Worm (Caenorhabditis elegans): Measurements from ENCODE around the gene eef-1B.2.
"Not testable (repeated sequence)": the region's sequence is repeated elsewhere in the genome, so short reads cannot be mapped to it uniquely, and the experiment has no call there.

DNA sequence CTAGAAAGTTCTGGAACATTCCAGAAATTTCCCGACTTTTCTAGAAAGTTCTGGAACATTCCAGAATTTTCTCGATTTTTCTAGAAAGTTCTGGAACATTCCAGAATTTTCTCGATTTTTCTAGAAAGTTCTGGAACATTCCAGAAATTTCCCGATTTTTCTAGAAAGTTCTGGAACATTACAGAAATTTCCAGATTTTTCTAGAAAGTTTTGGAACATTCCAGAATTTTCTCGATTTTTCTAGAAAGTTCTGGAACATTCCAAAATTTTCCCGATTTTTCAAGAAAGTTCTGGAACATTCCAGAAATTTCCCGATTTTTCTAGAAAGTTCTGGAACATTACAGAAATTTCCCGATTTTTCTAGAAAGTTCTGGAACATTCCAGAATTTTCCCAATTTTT is 22.0 kb downstream of the eef-1B.2 start:
- TF ChIP-seq rnt-1 (tag; optimal IDR thresholded peaks at IDR 0.05); lin-15B (tag; optimal IDR thresholded peaks at IDR 0.05); jun-1 (tag; optimal IDR thresholded peaks at IDR 0.05); zag-1 (tag; optimal IDR thresholded peaks at IDR 0.05); nhr-11 (tag; optimal IDR thresholded peaks at IDR 0.05); C16A3.4 (tag; optimal IDR thresholded peaks at IDR 0.05); snpc-4 (tag; optimal IDR thresholded peaks at IDR 0.05); fkh-4 (tag; optimal IDR thresholded peaks at IDR 0.05; ENCODE audit: borderline replicate concordance); fkh-10 (GFP tag; optimal IDR thresholded peaks at IDR 0.05); nhr-237 (tag; optimal IDR thresholded peaks at IDR 0.05); ceh-82 (tag; optimal IDR thresholded peaks at IDR 0.05); ceh-8 (GFP tag; optimal IDR thresholded peaks at IDR 0.05); efl-1 (optimal IDR thresholded peaks at IDR 0.05); efl-1 (GFP tag; optimal IDR thresholded peaks at IDR 0.05 in 1 of 2); aly-2 (tag; optimal IDR thresholded peaks at IDR 0.05): not testable (repeated sequence)

All from whole organism, L1 larva.